Worm (Caenorhabditis elegans): ENCODE data around the gene F08H9.3.

- TF ChIP-seq let-607 (tag; optimal IDR thresholded peaks at IDR 0.05) (no peak), pha-4 (tag; optimal IDR thresholded peaks at IDR 0.05) (no peak), snpc-4 (GFP tag; optimal IDR thresholded peaks at IDR 0.05) (no peak), snpc-4 (tag; optimal IDR thresholded peaks at IDR 0.05) (no peak), F39B2.1 (GFP tag; IDR thresholded peaks at IDR 0.05) (no peak), attf-5 (GFP tag; optimal IDR thresholded peaks at IDR 0.05) (no peak), hmg-1.2 (GFP tag; IDR thresholded peaks at IDR 0.05) (no peak)
These were observed 6.5 kb downstream of the F08H9.3 start, which contains the start of gene bmk-1 for ce11 chrV:14456626-14457025.

All from whole organism, young adult.